Fruit fly (Drosophila melanogaster): ENCODE results near the gene Tudor-SN.

Gene Tudor-SN

DNA sequence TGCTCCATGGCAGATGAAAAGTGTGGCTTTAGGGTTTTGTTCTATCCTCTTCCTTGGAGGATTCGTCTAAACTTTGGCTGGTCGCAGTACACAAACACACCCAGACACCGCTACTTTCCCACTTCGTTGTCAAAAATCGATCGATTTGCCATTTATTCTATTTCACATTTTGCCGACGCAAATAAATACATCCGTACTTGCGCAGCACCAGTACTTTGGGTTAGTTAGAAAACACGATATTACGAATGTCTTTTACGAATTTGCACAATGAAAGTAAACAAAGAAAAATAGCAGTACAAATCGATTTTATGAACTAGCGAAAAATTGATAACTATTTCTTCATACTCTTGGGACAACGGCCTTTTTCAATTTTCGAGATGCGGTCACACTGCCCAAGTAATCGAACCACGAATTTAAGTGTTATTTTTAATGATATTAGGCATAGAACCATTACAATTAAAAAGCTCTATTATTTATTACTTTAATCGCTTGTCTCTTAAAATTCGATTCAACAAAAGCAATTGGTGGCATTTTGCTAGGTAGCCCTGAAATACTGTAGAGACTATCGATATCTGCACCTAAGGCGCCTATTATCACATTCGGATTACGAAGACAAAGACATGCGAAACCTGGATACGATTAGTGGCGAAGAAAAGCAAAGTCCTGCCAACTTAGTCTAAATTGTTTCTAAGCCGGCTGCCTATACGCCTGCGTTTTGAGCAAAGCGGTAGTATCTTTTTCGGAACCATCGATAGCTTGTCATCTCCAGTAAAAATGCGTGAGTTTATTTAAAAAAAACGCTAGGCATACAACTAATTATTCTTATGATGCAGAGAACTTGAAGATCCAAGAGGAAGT, 6.3 kb downstream of the Tudor-SN start, which contains the start of the genes DIP2 and wac (continued):
- peak; percentile 40; the same call in 1 of the 2 replicates for TF ChIP-seq CG6689 (GFP tag; IDR thresholded peaks at IDR 0.05)
- TF ChIP-seq ERR (GFP tag; optimal IDR thresholded peaks at IDR 0.05), result peak; percentile 72
- peak; percentile 29 for TF ChIP-seq CG17802 (tag; optimal IDR thresholded peaks at IDR 0.05)
- peak; percentile 41 for TF ChIP-seq CG10462 (GFP tag; optimal IDR thresholded peaks at IDR 0.05)
- TF ChIP-seq Rfx (GFP tag; IDR thresholded peaks at IDR 0.05), result peak; percentile 92
- peak; percentile 51 for TF ChIP-seq MESR4 (GFP tag; optimal IDR thresholded peaks at IDR 0.05)
- peak; percentile 34 for TF ChIP-seq Rx (GFP tag; IDR thresholded peaks at IDR 0.05)
- peak; percentile 68 for TF ChIP-seq row (GFP tag; IDR thresholded peaks at IDR 0.05)
- peak; percentile 73 for TF ChIP-seq CG5245 (GFP tag; optimal IDR thresholded peaks at IDR 0.05)
- peak; percentile 94 for TF ChIP-seq Antp (GFP tag; optimal IDR thresholded peaks at IDR 0.05)
- no peak for TF ChIP-seq Jarid2 (GFP tag; optimal IDR thresholded peaks at IDR 0.05)
- peak; percentile 57 for TF ChIP-seq CG3281 (GFP tag; optimal IDR thresholded peaks at IDR 0.05)
- peak; percentile 84 for TF ChIP-seq CG17186 (GFP tag; optimal IDR thresholded peaks at IDR 0.05)
- peak; percentile 95 for TF ChIP-seq unc-4 (GFP tag; IDR thresholded peaks at IDR 0.05; ENCODE audit: partially characterized antibody)
- peak; percentile 14 for TF ChIP-seq CG30431 (GFP tag; optimal IDR thresholded peaks at IDR 0.05)
- peak; percentile 76 for TF ChIP-seq p53 (GFP tag; optimal IDR thresholded peaks at IDR 0.05)
- no peak for TF ChIP-seq Lpt (GFP tag; optimal IDR thresholded peaks at IDR 0.05)
- peak; percentile 60 for TF ChIP-seq ttk (GFP tag; IDR thresholded peaks at IDR 0.05)
- peak; percentile 93 for TF ChIP-seq pzg (GFP tag; optimal IDR thresholded peaks at IDR 0.05)
- peak; percentile 88 for TF ChIP-seq NFAT (GFP tag; IDR thresholded peaks at IDR 0.05)
- no peak for TF ChIP-seq Hmr (GFP tag; optimal IDR thresholded peaks at IDR 0.05)
- peak; percentile 6 for TF ChIP-seq CG6683 (GFP tag; optimal IDR thresholded peaks at IDR 0.05)
- TF ChIP-seq lmd (GFP tag; IDR thresholded peaks at IDR 0.05), result peak; percentile 61; the same call in 1 of the 2 replicates
- peak; percentile 21 for TF ChIP-seq CG12219 (GFP tag; optimal IDR thresholded peaks at IDR 0.05)
- TF ChIP-seq fd96Cb (tag; optimal IDR thresholded peaks at IDR 0.05), result peak; percentile 42
- TF ChIP-seq Dref (GFP tag; IDR thresholded peaks at IDR 0.05), result peak; percentile 84
- peak; percentile 49 for TF ChIP-seq CG1233 (GFP tag; optimal IDR thresholded peaks at IDR 0.05)
- peak; percentile 81 for TF ChIP-seq CG7786 (GFP tag; optimal IDR thresholded peaks at IDR 0.05)
- TF ChIP-seq CG10959 (GFP tag; IDR thresholded peaks at IDR 0.05), result no peak
- no peak for TF ChIP-seq tll (GFP tag; optimal IDR thresholded peaks at IDR 0.05)
- TF ChIP-seq BEAF-32 (GFP tag; optimal IDR thresholded peaks at IDR 0.05), result peak; percentile 96
- peak; percentile 73; the same call in 2 of the 3 replicates for TF ChIP-seq so (GFP tag; IDR thresholded peaks at IDR 0.05)
- peak; percentile 64 for TF ChIP-seq CG3065 (GFP tag; optimal IDR thresholded peaks at IDR 0.05)
- no peak for TF ChIP-seq Gsc (GFP tag; IDR thresholded peaks at IDR 0.05)
- TF ChIP-seq ssp (GFP tag; IDR thresholded peaks at IDR 0.05), result peak; percentile 53; the same call in 1 of the 2 replicates
- peak; percentile 36; the same call in 1 of the 2 replicates for TF ChIP-seq CG17612 (GFP tag; IDR thresholded peaks at IDR 0.05)
- peak; percentile 70 for TF ChIP-seq NfI (GFP tag; optimal IDR thresholded peaks at IDR 0.05)
- peak; percentile 94 for TF ChIP-seq CG2116 (GFP tag; optimal IDR thresholded peaks at IDR 0.05)
- TF ChIP-seq CG15073 (GFP tag; optimal IDR thresholded peaks at IDR 0.05), result no peak
- peak; percentile 50 for TF ChIP-seq Camta (GFP tag; optimal IDR thresholded peaks at IDR 0.05)
- peak; percentile 88 for TF ChIP-seq eyg (GFP tag; optimal IDR thresholded peaks at IDR 0.05)
- TF ChIP-seq bab2 (GFP tag; optimal IDR thresholded peaks at IDR 0.05), result peak; percentile 90
- no peak for TF ChIP-seq tap (tag; optimal IDR thresholded peaks at IDR 0.05)
- TF ChIP-seq CG7745 (tag; optimal IDR thresholded peaks at IDR 0.05), result no peak
- peak; percentile 49 for TF ChIP-seq CG5953 (GFP tag; IDR thresholded peaks at IDR 0.05)
- peak; percentile 89 for TF ChIP-seq gfzf (GFP tag; optimal IDR thresholded peaks at IDR 0.05)
- TF ChIP-seq Hmx (GFP tag; optimal IDR thresholded peaks at IDR 0.05), result no peak
- TF ChIP-seq CG1792 (GFP tag; optimal IDR thresholded peaks at IDR 0.05), result peak; percentile 69
- TF ChIP-seq Abd-B (GFP tag; optimal IDR thresholded peaks at IDR 0.05), result no peak
